Fruit fly (Drosophila melanogaster): ENCODE results near the gene pcx.

dm6 chrX:2212327-2212820 is 12.7 kb upstream of the pcx start:
- no peak for TF ChIP-seq insv (optimal IDR thresholded peaks at IDR 0.05)
- no peak for TF ChIP-seq h (optimal IDR thresholded peaks at IDR 0.05)

Data from Kc167 (cell line).